Worm (Caenorhabditis elegans) whole organism, L1 larva: ENCODE results near the gene F36G3.3.

ENCODE experiments used
- C16A3.4 ChIP-seq: fragments of 150-350 bp; optimal IDR thresholded peaks from 2 replicates; lab custom pipeline; 2014; ENCODE audit warnings: missing biosample characterization, missing genetic modification characterization
- C34B4.2 ChIP-seq: sonication (generic microtip); optimal IDR thresholded peaks from 2 replicates; lab custom pipeline; 2017; ENCODE audit warnings: mild to moderate bottlenecking, missing genetic modification characterization, missing compliant biosample characterization
- F16B12.6 ChIP-seq: fragments of 150-350 bp; optimal IDR thresholded peaks from 2 replicates; lab custom pipeline; 2014; ENCODE audit warnings: missing biosample characterization, missing genetic modification characterization
- Y116A8C.19 ChIP-seq: sonication (generic microtip); optimal IDR thresholded peaks from 2 replicates; lab custom pipeline; 2016; ENCODE audit warnings: missing compliant biosample characterization, missing genetic modification characterization, borderline replicate concordance
- alr-1 ChIP-seq: fragments of 200-800 bp; sonication (Bioruptor generic); optimal IDR thresholded peaks from 2 replicates; lab custom pipeline; 2018; ENCODE audit warnings: borderline replicate concordance, mild to moderate bottlenecking, missing genetic modification characterization, missing compliant biosample characterization
- blmp-1 ChIP-seq: fragments of 150-350 bp; optimal IDR thresholded peaks from 2 replicates; lab custom pipeline; 2014; ENCODE audit warnings: missing biosample characterization, missing genetic modification characterization
- ceh-63 ChIP-seq: fragments of 200-800 bp; sonication (Bioruptor generic); optimal IDR thresholded peaks from 2 replicates; lab custom pipeline; 2018; ENCODE audit warnings: mild to moderate bottlenecking, missing genetic modification characterization, missing compliant biosample characterization
- ceh-82 ChIP-seq, 3 experiments: fragments of 150-350 bp in 1 of 3; sonication (generic microtip) in 2 of 3; optimal IDR thresholded peaks; 2 replicates each; lab custom pipeline; 2014 to 2017; ENCODE audit warnings: missing biosample characterization in 3 of 3, missing genetic modification characterization in 3 of 3
- ceh-88 ChIP-seq: fragments of 200-800 bp; sonication (Bioruptor generic); IDR thresholded peaks from 2 replicates; pipeline ENCODE4 v1.3.6; 2022; ENCODE audit warnings: missing genetic modification characterization, missing compliant biosample characterization
- egl-27 ChIP-seq, 2 experiments: fragments of 150-350 bp in 1 of 2; sonication (generic microtip); optimal IDR thresholded peaks; 3 replicates each; lab custom pipeline; 2017 to 2018; ENCODE audit warnings: missing biosample characterization in 2 of 2, missing genetic modification characterization in 2 of 2, missing genetic modification reagents in 2 of 2
- elt-3 ChIP-seq, 6 experiments: fragments of 150-350 bp in 1 of 6; sonication (generic microtip); optimal IDR thresholded peaks; 2 replicates each; lab custom pipeline; 2017 to 2018; ENCODE audit warnings: missing biosample characterization in 6 of 6, missing genetic modification characterization in 6 of 6, inconsistent platforms in 1 of 6
- fkh-10 ChIP-seq: sonication (generic microtip); optimal IDR thresholded peaks from 2 replicates; lab custom pipeline; 2017; ENCODE audit warnings: missing biosample characterization, missing genetic modification reagents, missing genetic modification characterization
- fkh-4 ChIP-seq: sonication (generic microtip); optimal IDR thresholded peaks from 2 replicates; lab custom pipeline; 2016; ENCODE audit warnings: missing compliant biosample characterization, missing genetic modification characterization, borderline replicate concordance
- fkh-8 ChIP-seq: sonication (generic microtip); optimal IDR thresholded peaks from 2 replicates; lab custom pipeline; 2016; ENCODE audit warnings: mild to moderate bottlenecking, missing genetic modification characterization, missing compliant biosample characterization
- hlh-17 ChIP-seq: fragments of 200-800 bp; sonication (Bioruptor generic); optimal IDR thresholded peaks from 2 replicates; lab custom pipeline; 2018; ENCODE audit warnings: missing genetic modification characterization, mild to moderate bottlenecking, missing compliant biosample characterization, moderate library complexity, borderline replicate concordance
- jun-1 ChIP-seq: fragments of 150-350 bp; optimal IDR thresholded peaks from 2 replicates; lab custom pipeline; 2014; ENCODE audit warnings: missing biosample characterization, missing genetic modification reagents, missing genetic modification characterization
- lin-13 ChIP-seq: fragments of 150-350 bp; optimal IDR thresholded peaks from 2 replicates; lab custom pipeline; 2014; ENCODE audit warnings: missing biosample characterization, missing genetic modification reagents, missing genetic modification characterization
- lin-14 ChIP-seq: fragments of 200-800 bp; sonication (Bioruptor generic); optimal IDR thresholded peaks from 2 replicates; lab custom pipeline; 2018; ENCODE audit warnings: mild to moderate bottlenecking, missing genetic modification characterization, moderate library complexity, missing compliant biosample characterization
- lin-15B ChIP-seq: fragments of 150-350 bp; sonication (generic microtip); optimal IDR thresholded peaks from 3 replicates; lab custom pipeline; 2014; ENCODE audit warnings: missing biosample characterization, missing genetic modification characterization
- lin-35 ChIP-seq, 2 experiments: fragments of 150-350 bp; optimal IDR thresholded peaks; 2 replicates each; lab custom pipeline; 2014; ENCODE audit warnings: missing biosample characterization in 2 of 2, missing genetic modification characterization in 2 of 2, missing genetic modification reagents in 2 of 2
- lsy-2 ChIP-seq, 2 experiments: fragments of 150-350 bp; optimal IDR thresholded peaks; 2 replicates each; lab custom pipeline; 2014; ENCODE audit warnings: missing biosample characterization in 2 of 2, missing genetic modification characterization in 2 of 2
- mab-9 ChIP-seq: fragments of 200-800 bp; sonication (Bioruptor generic); IDR thresholded peaks from 2 replicates; pipeline ENCODE4 v1.3.6; 2022; ENCODE audit warnings: missing genetic modification reagents, missing genetic modification characterization, missing compliant biosample characterization
- mdl-1 ChIP-seq, 2 experiments: fragments of 150-350 bp; optimal IDR thresholded peaks; 2 replicates each; lab custom pipeline; 2014 to 2017; ENCODE audit warnings: missing biosample characterization in 2 of 2, missing genetic modification characterization in 2 of 2, inconsistent platforms in 1 of 2
- mef-2 ChIP-seq: fragments of 150-350 bp; optimal IDR thresholded peaks from 2 replicates; lab custom pipeline; 2014; ENCODE audit warnings: missing biosample characterization, missing genetic modification characterization
- mep-1 ChIP-seq: fragments of 150-350 bp; optimal IDR thresholded peaks from 2 replicates; lab custom pipeline; 2014; ENCODE audit warnings: missing biosample characterization, missing genetic modification characterization
- nhr-12 ChIP-seq: sonication (generic microtip); optimal IDR thresholded peaks from 2 replicates; lab custom pipeline; 2017; ENCODE audit warnings: missing biosample characterization, missing genetic modification characterization
- nhr-19 ChIP-seq: fragments of 200-800 bp; sonication (Bioruptor generic); conservative IDR thresholded peaks from 2 replicates; pipeline ENCODE4 v1.3.6; 2022; ENCODE audit warnings: missing genetic modification characterization, missing compliant biosample characterization
- nhr-20 ChIP-seq: sonication (generic microtip); optimal IDR thresholded peaks from 2 replicates; lab custom pipeline; 2016; ENCODE audit warnings: mild to moderate bottlenecking, missing genetic modification characterization, missing compliant biosample characterization
- nhr-28 ChIP-seq: fragments of 150-350 bp; optimal IDR thresholded peaks from 2 replicates; lab custom pipeline; 2014; ENCODE audit warnings: missing biosample characterization, missing genetic modification characterization
- nhr-47 ChIP-seq: sonication (generic microtip); optimal IDR thresholded peaks from 2 replicates; lab custom pipeline; 2016; ENCODE audit warnings: mild to moderate bottlenecking, missing genetic modification characterization, moderate library complexity, missing compliant biosample characterization
- nhr-71 ChIP-seq: sonication (generic microtip); optimal IDR thresholded peaks from 2 replicates; lab custom pipeline; 2016; ENCODE audit warnings: mild to moderate bottlenecking, missing genetic modification characterization, moderate library complexity, missing compliant biosample characterization
- nhr-77 ChIP-seq: fragments of 150-350 bp; optimal IDR thresholded peaks from 2 replicates; lab custom pipeline; 2014; ENCODE audit warnings: missing biosample characterization, missing genetic modification characterization
- nhr-85 ChIP-seq: sonication (generic microtip); peaks from one replicate; lab custom pipeline; 2016; ENCODE audit warnings: missing genetic modification characterization, inconsistent platforms, missing compliant biosample characterization
- pag-3 ChIP-seq: sonication (generic microtip); optimal IDR thresholded peaks from 2 replicates; lab custom pipeline; 2017; ENCODE audit warnings: missing genetic modification characterization, mild to moderate bottlenecking, missing compliant biosample characterization, antibody characterized with exemption, borderline replicate concordance; ENCODE audit not compliant: insufficient read depth
- pqm-1 ChIP-seq: sonication (generic microtip); optimal IDR thresholded peaks from 3 replicates; lab custom pipeline; 2017; ENCODE audit warnings: missing biosample characterization, missing genetic modification characterization
- skn-1 ChIP-seq: fragments of 150-350 bp; optimal IDR thresholded peaks from 2 replicates; lab custom pipeline; 2014; ENCODE audit warnings: missing biosample characterization, missing genetic modification characterization
- snu-23 ChIP-seq: sonication (generic microtip); optimal IDR thresholded peaks from 2 replicates; lab custom pipeline; 2016; ENCODE audit warnings: missing genetic modification characterization, missing compliant biosample characterization
- sptf-1 ChIP-seq: fragments of 150-350 bp; optimal IDR thresholded peaks from 2 replicates; lab custom pipeline; 2014; ENCODE audit warnings: missing biosample characterization, missing genetic modification characterization
- unc-30 ChIP-seq: sonication (generic microtip); optimal IDR thresholded peaks from 2 replicates; lab custom pipeline; 2017; ENCODE audit warnings: missing biosample characterization, missing genetic modification characterization
- unc-86 ChIP-seq: sonication (generic microtip); optimal IDR thresholded peaks from 2 replicates; lab custom pipeline; 2016; ENCODE audit warnings: missing genetic modification characterization, missing compliant biosample characterization
- xbp-1 ChIP-seq: sonication (generic microtip); optimal IDR thresholded peaks from 2 replicates; lab custom pipeline; 2016; ENCODE audit warnings: missing genetic modification characterization, missing compliant biosample characterization

The F36G3.3 gene

DNA sequence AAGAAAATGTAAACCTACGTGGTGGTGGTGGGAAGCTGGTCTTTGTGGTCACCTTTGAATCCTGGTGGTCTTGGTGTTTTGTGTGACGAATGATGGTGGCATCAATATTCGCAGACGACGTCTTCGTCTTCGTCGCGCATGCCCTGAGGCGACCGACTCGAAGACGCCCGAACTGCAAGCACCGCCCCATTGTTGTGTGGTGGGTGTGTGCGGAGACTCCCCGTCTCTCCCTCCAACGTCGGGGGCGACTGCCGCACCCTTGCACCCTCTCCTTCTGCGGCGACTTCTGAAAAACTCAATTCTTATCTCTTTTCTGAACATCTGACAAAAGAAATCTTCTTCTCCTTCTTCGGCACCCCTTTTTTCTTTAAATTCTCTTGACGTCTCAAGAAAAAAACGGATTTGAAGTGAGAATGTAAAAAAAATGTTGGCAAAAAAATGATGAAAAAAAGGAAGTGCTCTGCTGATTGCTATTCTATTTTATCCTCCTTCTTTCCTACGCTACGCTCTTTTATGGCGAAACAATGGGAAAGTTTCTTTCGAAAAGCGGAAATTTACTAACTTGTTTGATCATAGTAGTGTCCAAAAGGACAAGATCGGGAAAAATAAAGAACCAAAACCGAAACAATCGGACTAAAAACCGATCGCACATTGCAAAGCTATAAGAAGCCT is 8.9 kb downstream of the F36G3.3 start, which contains the start of gene lgc-47:
Gene lgc-47 (minus strand): TSS at position 286 of the 672 bp plus-strand sequence.
- TF ChIP-seq lin-14 (GFP tag; lab: Kevin White, UChicago) (peak; percentile 65), mdl-1 (tag; optimal IDR thresholded peaks at IDR 0.05; lab: Kevin White, UChicago) (no peak), F16B12.6 (tag; lab: Kevin White, UChicago) (no peak), mep-1 (tag; lab: Kevin White, UChicago) (no peak), fkh-10 (GFP tag; lab: Kevin White, UChicago) (peak; percentile 96), pqm-1 (tag; lab: Kevin White, UChicago) (no peak)

DNA sequence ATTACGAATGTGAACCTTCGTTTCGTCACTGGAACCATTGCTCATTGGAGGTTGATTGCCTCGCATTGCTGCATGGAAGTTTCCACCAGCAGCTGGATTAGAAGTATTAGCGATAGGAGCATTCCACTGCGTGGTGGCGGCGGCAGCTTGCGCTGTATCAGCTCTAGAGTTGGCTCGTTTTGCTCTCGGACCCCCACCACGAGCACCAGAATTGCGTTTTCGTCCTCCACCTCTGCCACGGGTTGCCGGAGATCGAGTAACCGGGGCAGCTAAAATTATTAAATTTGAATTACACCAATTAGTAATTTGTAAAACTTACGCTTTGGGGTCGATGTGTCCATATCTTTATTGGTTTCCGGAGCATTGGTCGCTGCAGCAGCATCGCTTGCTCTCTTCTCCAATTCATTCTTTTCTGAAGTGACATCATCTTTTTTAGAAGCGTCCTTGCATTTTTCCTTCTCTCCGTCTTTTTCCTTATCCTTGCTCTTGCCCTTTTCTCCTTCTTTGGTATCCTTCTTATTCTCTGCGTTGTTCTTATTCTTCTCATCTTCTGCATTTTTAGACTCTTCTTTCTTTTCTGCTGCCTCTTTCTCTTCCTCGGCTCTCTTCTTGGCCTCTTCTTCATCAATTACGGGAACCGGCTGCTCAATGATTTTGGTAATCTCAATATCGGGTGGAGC is 15.6 kb downstream of the F36G3.3 start:
- no peak for TF ChIP-seq snu-23
- no peak for TF ChIP-seq nhr-47 (tag; lab: Kevin White, UChicago)
- TF ChIP-seq lin-13 (GFP tag; lab: Kevin White, UChicago): no peak
- TF ChIP-seq fkh-10 (GFP tag; lab: Kevin White, UChicago): peak; percentile 36
- no peak for TF ChIP-seq mab-9
- no peak for TF ChIP-seq nhr-20 (tag; lab: Kevin White, UChicago)
- TF ChIP-seq alr-1 (tag; lab: Kevin White, UChicago): no peak
- TF ChIP-seq fkh-8 (tag; lab: Kevin White, UChicago): no peak
- no peak for TF ChIP-seq xbp-1 (tag; lab: Kevin White, UChicago)
- no peak for TF ChIP-seq egl-27 (tag; optimal IDR thresholded peaks at IDR 0.05; lab: Kevin White, UChicago)
- no peak for TF ChIP-seq sptf-1 (tag; lab: Kevin White, UChicago)
- TF ChIP-seq lin-14 (GFP tag; lab: Kevin White, UChicago): peak; percentile 74
- peak; percentile 0 for TF ChIP-seq unc-86 (tag; lab: Kevin White, UChicago)
- no peak for TF ChIP-seq elt-3 (tag; optimal IDR thresholded peaks at IDR 0.05; lab: Kevin White, UChicago)
- TF ChIP-seq pqm-1 (tag; lab: Kevin White, UChicago): no peak
- no peak for TF ChIP-seq pag-3 (tag; lab: Kevin White, UChicago)
- no peak for TF ChIP-seq C34B4.2 (tag; lab: Kevin White, UChicago)
- TF ChIP-seq ceh-63: no peak
- no peak for TF ChIP-seq nhr-12 (tag; lab: Kevin White, UChicago)
- TF ChIP-seq ceh-82 (tag; optimal IDR thresholded peaks at IDR 0.05; lab: Kevin White, UChicago): peak in 1 of 3 experiments; percentile 28
- no peak for TF ChIP-seq nhr-85 (tag; lab: Kevin White, UChicago)
- no peak for TF ChIP-seq unc-30
- TF ChIP-seq lin-15B (tag; lab: Kevin White, UChicago): no peak
- TF ChIP-seq mep-1 (tag; lab: Kevin White, UChicago): no peak

DNA sequence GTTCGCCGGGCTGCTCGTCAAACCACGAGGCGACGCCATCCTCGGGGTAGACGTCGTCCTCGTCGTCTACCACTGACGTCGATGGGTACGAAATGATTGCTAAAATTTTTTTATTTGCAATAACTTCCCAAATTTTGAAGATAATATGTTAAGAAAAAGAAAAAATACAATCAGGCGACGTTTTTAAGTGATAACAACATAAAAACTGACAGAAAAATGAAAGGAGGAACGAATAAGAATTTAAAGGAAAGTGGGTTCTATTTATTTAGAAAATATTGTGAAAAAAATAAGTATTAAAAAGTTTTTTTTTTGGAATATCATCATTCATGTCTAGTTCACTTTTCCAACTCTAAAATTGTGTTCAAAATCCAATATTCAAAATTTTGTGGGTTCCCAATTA is 23.5 kb downstream of the F36G3.3 start, which contains the start of gene dpy-22:
Gene dpy-22 (minus strand): TSS at position 101 of the 400 bp plus-strand sequence.
- no peak for TF ChIP-seq hlh-17 (GFP tag; lab: Kevin White, UChicago)
- TF ChIP-seq mef-2 (tag; lab: Kevin White, UChicago): no peak
- no peak for TF ChIP-seq blmp-1
- TF ChIP-seq, all 84 proteins: peak for 0

DNA sequence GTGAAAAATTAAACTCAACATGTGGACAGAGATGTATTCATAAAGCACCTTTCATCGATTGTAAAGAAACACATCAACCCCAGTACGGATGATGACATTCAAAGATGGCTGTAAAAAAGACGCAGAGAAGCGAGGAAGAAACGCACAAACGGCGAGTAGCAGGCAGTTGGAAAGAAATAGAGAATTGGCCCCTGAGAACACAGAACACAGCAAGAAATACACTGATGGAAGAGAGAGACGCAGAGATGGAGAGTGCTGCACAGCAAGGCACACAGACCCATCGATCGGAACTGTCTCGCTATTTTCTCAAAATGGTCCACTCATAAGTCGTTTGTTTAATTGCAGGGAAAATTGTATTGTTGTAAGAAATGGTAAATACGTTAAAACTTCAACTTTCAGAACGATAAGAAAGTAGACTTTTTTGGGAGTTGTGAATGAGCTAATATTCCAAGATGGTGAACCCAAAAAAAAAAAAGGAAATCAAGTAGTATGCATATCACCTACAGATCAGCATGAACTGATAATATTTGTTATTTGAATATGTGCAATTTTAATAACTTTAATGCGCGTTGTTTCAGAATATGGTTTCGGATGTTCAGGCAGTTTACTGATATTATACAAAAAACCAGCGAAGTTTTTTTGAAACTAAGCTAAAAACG is 24.1 kb downstream of the F36G3.3 start:
- TF ChIP-seq nhr-71 (peak; percentile 71), nhr-77 (tag; lab: Kevin White, UChicago) (no peak), fkh-4 (tag; lab: Kevin White, UChicago) (no peak), nhr-28 (tag; lab: Kevin White, UChicago) (no peak), mep-1 (tag; lab: Kevin White, UChicago) (peak; percentile 62), lin-35 (GFP tag; optimal IDR thresholded peaks at IDR 0.05; lab: Kevin White, UChicago) (peak; percentile 36 to 60), mef-2 (tag; lab: Kevin White, UChicago) (no peak), lsy-2 (tag; optimal IDR thresholded peaks at IDR 0.05; lab: Kevin White, UChicago) (peak; percentile 27 to 67), nhr-47 (tag; lab: Kevin White, UChicago) (peak; percentile 29), skn-1 (tag; lab: Kevin White, UChicago) (peak; percentile 90), nhr-19 (peak; percentile 25; the same call in 1 of the 2 replicates), ceh-82 (tag; optimal IDR thresholded peaks at IDR 0.05; lab: Kevin White, UChicago) (peak in 1 of 3 experiments; percentile 3), nhr-20 (tag; lab: Kevin White, UChicago) (peak; percentile 64), Y116A8C.19 (tag; lab: Kevin White, UChicago) (no peak), blmp-1 (peak; percentile 56), C16A3.4 (tag; lab: Kevin White, UChicago) (peak; percentile 31), ceh-88 (GFP tag; lab: Robert Waterston, UW) (no peak), alr-1 (tag; lab: Kevin White, UChicago) (no peak), jun-1 (tag; lab: Kevin White, UChicago) (peak; percentile 71)
